Fruit fly (Drosophila melanogaster) whole organism, embryonic: Measurements from ENCODE around the gene Sumo.
A peak's percentile ranks its signal among the peaks of the same experiment; 100 is the strongest.

Source experiments
- B-H2 ChIP-seq: fragments of 200-800 bp; sonication (Bioruptor generic); optimal IDR thresholded peaks from 2 replicates; lab custom pipeline; 2018; ENCODE audit warnings: missing biosample characterization, mild to moderate bottlenecking, missing genetic modification characterization
- Bgb ChIP-seq: fragments of 200-800 bp; sonication (Bioruptor generic); IDR thresholded peaks from 2 replicates; pipeline ENCODE4 v1.3.6; 2022; ENCODE audit warnings: missing biosample characterization, missing genetic modification characterization; ENCODE audit not compliant: partially characterized antibody
- CG10321 ChIP-seq: fragments of 200-800 bp; sonication (Bioruptor generic); IDR thresholded peaks from 2 replicates; pipeline ENCODE4 v1.3.6; 2022; ENCODE audit warnings: missing biosample characterization, missing genetic modification characterization
- CG12155 ChIP-seq: fragments of 200-800 bp; sonication (Bioruptor generic); optimal IDR thresholded peaks from 3 replicates; lab custom pipeline; 2016; ENCODE audit warnings: missing biosample characterization, missing genetic modification characterization
- CG12744 ChIP-seq: fragments of 200-800 bp; sonication (Bioruptor generic); optimal IDR thresholded peaks from 2 replicates; lab custom pipeline; 2016; ENCODE audit warnings: missing biosample characterization, missing genetic modification characterization
- CG13296 ChIP-seq: fragments of 200-800 bp; sonication (Bioruptor generic); optimal IDR thresholded peaks from 3 replicates; lab custom pipeline; 2018; ENCODE audit warnings: missing biosample characterization, mild to moderate bottlenecking, missing genetic modification characterization
- CG15601 ChIP-seq: fragments of 200-800 bp; sonication (Bioruptor generic); optimal IDR thresholded peaks from 3 replicates; lab custom pipeline; 2019; ENCODE audit warnings: missing biosample characterization, mild to moderate bottlenecking, missing genetic modification characterization, moderate library complexity
- CG16815 ChIP-seq: fragments of 200-800 bp; sonication (Bioruptor generic); optimal IDR thresholded peaks from 3 replicates; lab custom pipeline; 2017; ENCODE audit warnings: missing biosample characterization, mild to moderate bottlenecking, missing genetic modification characterization
- CG18011 ChIP-seq: fragments of 200-800 bp; sonication (Bioruptor generic); optimal IDR thresholded peaks from 2 replicates; lab custom pipeline; 2017; ENCODE audit warnings: missing biosample characterization, missing genetic modification characterization, mild to moderate bottlenecking, moderate library complexity, missing genotype
- CG30403 ChIP-seq: fragments of 200-800 bp; sonication (Bioruptor generic); optimal IDR thresholded peaks from 3 replicates; lab custom pipeline; 2016; ENCODE audit warnings: missing biosample characterization, missing genetic modification characterization
- CG33557 ChIP-seq: fragments of 200-800 bp; sonication (Bioruptor generic); optimal IDR thresholded peaks from 2 replicates; lab custom pipeline; 2019; ENCODE audit warnings: missing biosample characterization, mild to moderate bottlenecking, missing genetic modification characterization, moderate library complexity
- CG3726 ChIP-seq: fragments of 200-800 bp; sonication (Bioruptor generic); IDR thresholded peaks from 3 replicates; pipeline ENCODE4, ENCODE4 v1.3.6; 2022; ENCODE audit warnings: missing biosample characterization, missing genetic modification characterization
- CG4424 ChIP-seq: fragments of 200-800 bp; sonication (Bioruptor generic); optimal IDR thresholded peaks from 3 replicates; lab custom pipeline; 2016; ENCODE audit warnings: missing biosample characterization, missing genetic modification characterization
- CG4617 ChIP-seq: fragments of 200-800 bp; sonication (Bioruptor generic); optimal IDR thresholded peaks from 3 replicates; lab custom pipeline; 2016; ENCODE audit warnings: missing biosample characterization, missing genetic modification characterization, borderline replicate concordance
- CG5245 ChIP-seq: fragments of 200-800 bp; sonication (Bioruptor generic); optimal IDR thresholded peaks from 3 replicates; lab custom pipeline; 2016; ENCODE audit warnings: missing biosample characterization, missing genetic modification characterization
- CG6272 ChIP-seq: fragments of 200-800 bp; sonication (Bioruptor generic); IDR thresholded peaks from 2 replicates; pipeline ENCODE4 v1.3.6; 2022; ENCODE audit warnings: missing biosample characterization, missing genetic modification characterization
- CG7745 ChIP-seq: fragments of 200-800 bp; sonication (Bioruptor generic); optimal IDR thresholded peaks from 2 replicates; lab custom pipeline; 2018; ENCODE audit warnings: missing biosample characterization, mild to moderate bottlenecking, missing genetic modification characterization, moderate library complexity
- CG7928 ChIP-seq: fragments of 200-800 bp; sonication (Bioruptor generic); optimal IDR thresholded peaks from 2 replicates; lab custom pipeline; 2017; ENCODE audit warnings: missing biosample characterization, mild to moderate bottlenecking, missing genetic modification characterization
- CG9437 ChIP-seq: fragments of 200-800 bp; sonication (Bioruptor generic); optimal IDR thresholded peaks from 2 replicates; lab custom pipeline; 2018; ENCODE audit warnings: missing biosample characterization, mild to moderate bottlenecking, missing genetic modification characterization
- CG9609 ChIP-seq: fragments of 200-800 bp; sonication (Bioruptor generic); optimal IDR thresholded peaks from 3 replicates; lab custom pipeline; 2016; ENCODE audit warnings: missing biosample characterization, missing genetic modification characterization
- CG9797 ChIP-seq: fragments of 200-800 bp; sonication (Bioruptor generic); optimal IDR thresholded peaks from 3 replicates; lab custom pipeline; 2018; ENCODE audit warnings: missing biosample characterization, mild to moderate bottlenecking, missing genetic modification characterization
- CG9817 ChIP-seq: fragments of 200-800 bp; sonication (Bioruptor generic); optimal IDR thresholded peaks from 2 replicates; lab custom pipeline; 2018; ENCODE audit warnings: missing biosample characterization, mild to moderate bottlenecking, missing genetic modification characterization, moderate library complexity
- Camta ChIP-seq: fragments of 200-800 bp; sonication (Bioruptor generic); optimal IDR thresholded peaks from 2 replicates; lab custom pipeline; 2016; ENCODE audit warnings: missing biosample characterization, missing genetic modification characterization
- CkIIα-i1 ChIP-seq: fragments of 200-800 bp; sonication (Bioruptor generic); IDR thresholded peaks from 2 replicates; pipeline ENCODE4 v1.3.6; 2022; ENCODE audit warnings: missing biosample characterization, missing genetic modification characterization
- Dek ChIP-seq: fragments of 200-800 bp; sonication (Bioruptor generic); optimal IDR thresholded peaks from 3 replicates; lab custom pipeline; 2019; ENCODE audit warnings: missing biosample characterization, mild to moderate bottlenecking, missing genetic modification characterization, moderate library complexity
- Dfd ChIP-seq, 2 experiments: fragments of >200 bp; optimal IDR thresholded peaks; 2 replicates each; lab custom pipeline; 2017; ENCODE audit warnings: missing biosample characterization in 2 of 2, missing genetic modification characterization in 2 of 2
- Dll ChIP-seq: fragments of 200-800 bp; sonication (Bioruptor generic); IDR thresholded peaks from 4 replicates; pipeline ENCODE4 v1.3.6; 2022; ENCODE audit warnings: missing biosample characterization, missing genetic modification characterization; ENCODE audit not compliant: partially characterized antibody
- HLH4C ChIP-seq: fragments of 200-800 bp; sonication (Bioruptor generic); IDR thresholded peaks from 3 replicates; pipeline ENCODE4 v1.3.6; 2022; ENCODE audit warnings: missing biosample characterization, missing genetic modification characterization; ENCODE audit not compliant: partially characterized antibody
- HmgZ ChIP-seq: fragments of 200-800 bp; sonication (Bioruptor generic); optimal IDR thresholded peaks from 2 replicates; lab custom pipeline; 2018; ENCODE audit warnings: missing biosample characterization, mild to moderate bottlenecking, missing genetic modification characterization
- Hmr ChIP-seq: fragments of 200-800 bp; sonication (Bioruptor generic); optimal IDR thresholded peaks from 3 replicates; lab custom pipeline; 2017; ENCODE audit warnings: mild to moderate bottlenecking, missing biosample characterization, missing genetic modification reagents, missing genetic modification characterization
- Hsf ChIP-seq: fragments of 200-800 bp; sonication (Bioruptor generic); optimal IDR thresholded peaks from 3 replicates; lab custom pipeline; 2016; ENCODE audit warnings: missing biosample characterization, missing genetic modification characterization
- Lpt ChIP-seq: fragments of >200 bp; optimal IDR thresholded peaks from 2 replicates; lab custom pipeline; 2018; ENCODE audit warnings: missing biosample characterization, missing genetic modification characterization
- Mad ChIP-seq: fragments of 200-800 bp; sonication (Bioruptor generic); optimal IDR thresholded peaks from 2 replicates; lab custom pipeline; 2016; ENCODE audit warnings: missing biosample characterization, missing genetic modification characterization
- Spps ChIP-seq: fragments of 200-800 bp; sonication (Bioruptor generic); optimal IDR thresholded peaks from 2 replicates; lab custom pipeline; 2018; ENCODE audit warnings: missing biosample characterization, mild to moderate bottlenecking, missing genetic modification characterization
- TFAM ChIP-seq: fragments of 200-800 bp; sonication (Bioruptor generic); optimal IDR thresholded peaks from 2 replicates; lab custom pipeline; 2017; ENCODE audit warnings: missing biosample characterization, missing genetic modification characterization, inconsistent platforms
- YL-1 ChIP-seq: fragments of 200-800 bp; sonication (Bioruptor generic); optimal IDR thresholded peaks from 3 replicates; lab custom pipeline; 2017; ENCODE audit warnings: missing biosample characterization, mild to moderate bottlenecking, missing genetic modification characterization
- amos ChIP-seq: fragments of 200-800 bp; sonication (Bioruptor generic); IDR thresholded peaks from 2 replicates; pipeline ENCODE4 v1.3.6; 2022; ENCODE audit warnings: missing biosample characterization, missing genetic modification characterization; ENCODE audit not compliant: partially characterized antibody
- ato ChIP-seq: fragments of 200-800 bp; sonication (Bioruptor generic); IDR thresholded peaks from 2 replicates; pipeline ENCODE4 v1.3.6; 2022; ENCODE audit warnings: missing biosample characterization, missing genetic modification characterization; ENCODE audit not compliant: partially characterized antibody
- btn ChIP-seq: fragments of 200-800 bp; sonication (Bioruptor generic); optimal IDR thresholded peaks from 2 replicates; lab custom pipeline; 2016; ENCODE audit warnings: missing biosample characterization, missing genetic modification characterization
- cad ChIP-seq: fragments of >200 bp; optimal IDR thresholded peaks from 2 replicates; lab custom pipeline; 2017; ENCODE audit warnings: missing biosample characterization, missing genetic modification characterization
- exex ChIP-seq: fragments of 200-800 bp; sonication (Bioruptor generic); optimal IDR thresholded peaks from 4 replicates; lab custom pipeline; 2018; ENCODE audit warnings: missing biosample characterization, mild to moderate bottlenecking, missing genetic modification characterization, moderate library complexity
- gsb ChIP-seq: fragments of 200-800 bp; sonication (Bioruptor generic); IDR thresholded peaks from 2 replicates; pipeline ENCODE4 v1.3.6; 2022; ENCODE audit warnings: missing biosample characterization, missing genetic modification characterization
- ind ChIP-seq: fragments of 200-800 bp; sonication (Bioruptor generic); optimal IDR thresholded peaks from 3 replicates; lab custom pipeline; 2016; ENCODE audit warnings: missing biosample characterization, missing genetic modification characterization
- kay ChIP-seq: fragments of 200-800 bp; sonication (Bioruptor generic); optimal IDR thresholded peaks from 2 replicates; lab custom pipeline; 2016; ENCODE audit warnings: missing biosample characterization, missing genetic modification characterization
- klu ChIP-seq: fragments of 200-800 bp; sonication (Bioruptor generic); IDR thresholded peaks from 2 replicates; pipeline ENCODE4 v1.3.6; 2022; ENCODE audit warnings: missing biosample characterization, missing genetic modification characterization
- kni ChIP-seq: fragments of 200-800 bp; sonication (Bioruptor generic); optimal IDR thresholded peaks from 3 replicates; lab custom pipeline; 2017; ENCODE audit warnings: mild to moderate bottlenecking, missing biosample characterization, missing genetic modification reagents, missing genetic modification characterization
- nau ChIP-seq: fragments of 200-800 bp; sonication (Bioruptor generic); optimal IDR thresholded peaks from 3 replicates; lab custom pipeline; 2017; ENCODE audit warnings: missing biosample characterization, mild to moderate bottlenecking, missing genetic modification characterization, missing genetic modification reagents
- psq ChIP-seq: fragments of 200-800 bp; sonication (Bioruptor generic); optimal IDR thresholded peaks from 2 replicates; lab custom pipeline; 2017; ENCODE audit warnings: missing biosample characterization, missing genetic modification characterization
- pum ChIP-seq: fragments of 200-800 bp; sonication (Bioruptor generic); optimal IDR thresholded peaks from 2 replicates; lab custom pipeline; 2016; ENCODE audit warnings: missing biosample characterization, missing genetic modification characterization
- sr ChIP-seq: fragments of 200-800 bp; sonication (Bioruptor generic); IDR thresholded peaks from 3 replicates; pipeline ENCODE4 v1.3.6; 2022; ENCODE audit warnings: missing biosample characterization, missing genetic modification characterization
- tx ChIP-seq: fragments of 200-800 bp; sonication (Bioruptor generic); optimal IDR thresholded peaks from 2 replicates; lab custom pipeline; 2016; ENCODE audit warnings: missing biosample characterization, missing genetic modification characterization
- yki ChIP-seq: fragments of >200 bp; optimal IDR thresholded peaks from 3 replicates; lab custom pipeline; 2018

Sumo gene

dm6 chr2L:6945088-6945487 is 22.4 kb downstream of the Sumo start, which contains the start of gene Fgop2 (continued):
- no peak for TF ChIP-seq CG12744 (GFP tag; lab: Kevin White, UChicago)
- no peak for TF ChIP-seq CkIIα-i1
- no peak for TF ChIP-seq CG3726 (GFP tag; lab: Robert Waterston, UW)
- no peak for TF ChIP-seq CG12155 (GFP tag; lab: Kevin White, UChicago)
- TF ChIP-seq ind (GFP tag; lab: Kevin White, UChicago) = no peak
- no peak for TF ChIP-seq kni (GFP tag; lab: Kevin White, UChicago)
- no peak for TF ChIP-seq CG7928 (GFP tag; lab: Kevin White, UChicago)
- peak; percentile 80 for TF ChIP-seq CG4617 (GFP tag; lab: Kevin White, UChicago)
- no peak for TF ChIP-seq psq
- TF ChIP-seq gsb (GFP tag; lab: Robert Waterston, UW) = no peak
- no peak for TF ChIP-seq nau
- TF ChIP-seq CG9817 (tag; lab: Kevin White, UChicago) = no peak
- no peak for TF ChIP-seq CG7745 (tag; lab: Kevin White, UChicago)
- no peak for TF ChIP-seq Bgb (GFP tag; lab: Robert Waterston, UW)
- peak; percentile 70 for TF ChIP-seq CG9797
- TF ChIP-seq HmgZ (tag; lab: Kevin White, UChicago) = peak; percentile 19
- TF ChIP-seq Dfd (GFP tag; optimal IDR thresholded peaks at IDR 0.05; lab: Kevin White, UChicago) = no peak
- no peak for TF ChIP-seq HLH4C (GFP tag; lab: Robert Waterston, UW)
- TF ChIP-seq Dek = no peak
- no peak for TF ChIP-seq btn
- no peak for TF ChIP-seq kay (GFP tag; lab: Kevin White, UChicago)
- TF ChIP-seq CG6272 = no peak
- TF ChIP-seq exex (tag; lab: Kevin White, UChicago) = no peak
- no peak for TF ChIP-seq Dll (GFP tag; lab: Robert Waterston, UW)
- no peak for TF ChIP-seq klu
- peak; percentile 72 for TF ChIP-seq YL-1 (GFP tag; lab: Kevin White, UChicago)
- TF ChIP-seq pum (GFP tag; lab: Kevin White, UChicago) = no peak
- TF ChIP-seq B-H2 (GFP tag; lab: Kevin White, UChicago) = no peak
- TF ChIP-seq Spps (tag; lab: Kevin White, UChicago) = no peak
- no peak for TF ChIP-seq Camta (GFP tag; lab: Kevin White, UChicago)
- TF ChIP-seq Lpt (GFP tag; lab: Kevin White, UChicago) = no peak
- TF ChIP-seq Hsf (GFP tag; lab: Kevin White, UChicago) = no peak
- TF ChIP-seq CG16815 (GFP tag; lab: Kevin White, UChicago) = no peak
- no peak for TF ChIP-seq CG5245 (GFP tag; lab: Kevin White, UChicago)
- no peak for TF ChIP-seq sr (GFP tag; lab: Robert Waterston, UW)
- no peak for TF ChIP-seq TFAM (GFP tag; lab: Kevin White, UChicago)
- TF ChIP-seq CG33557 (GFP tag; lab: Kevin White, UChicago) = no peak
- TF ChIP-seq Mad (GFP tag; lab: Kevin White, UChicago) = no peak
- no peak for TF ChIP-seq CG18011 (GFP tag; lab: Kevin White, UChicago)
- TF ChIP-seq amos (GFP tag; lab: Robert Waterston, UW) = no peak
- peak; percentile 49 for TF ChIP-seq CG15601 (tag; lab: Kevin White, UChicago)
- TF ChIP-seq CG13296 (GFP tag; lab: Kevin White, UChicago) = no peak
- TF ChIP-seq CG4424 (GFP tag; lab: Kevin White, UChicago) = no peak
- TF ChIP-seq CG10321 (GFP tag; lab: Robert Waterston, UW) = no peak
- no peak for TF ChIP-seq yki (lab: Kevin White, UChicago)
- TF ChIP-seq CG9437 (GFP tag; lab: Kevin White, UChicago) = no peak
- no peak for TF ChIP-seq CG30403 (GFP tag; lab: Kevin White, UChicago)
- no peak for TF ChIP-seq ato
- TF ChIP-seq tx (GFP tag; lab: Kevin White, UChicago) = no peak
- no peak for TF ChIP-seq Hmr (GFP tag; lab: Kevin White, UChicago)
- TF ChIP-seq CG9609 = no peak
- TF ChIP-seq cad = peak; percentile 31
